Fruit fly (Drosophila melanogaster) whole organism, embryonic: Measurements from ENCODE around the gene Uro.

Source experiments
- Adf1 ChIP-seq: fragments of 200-800 bp; sonication (Bioruptor generic); IDR thresholded peaks from 2 replicates; pipeline ENCODE4 v1.3.6; 2022; ENCODE audit warnings: missing biosample characterization, missing genetic modification characterization
- CG4707 ChIP-seq: fragments of 200-800 bp; sonication (Bioruptor generic); optimal IDR thresholded peaks from 2 replicates; lab custom pipeline; 2018; ENCODE audit warnings: missing biosample characterization, mild to moderate bottlenecking, missing genetic modification characterization, moderate library complexity
- CG7357 ChIP-seq: fragments of 200-800 bp; sonication (Bioruptor generic); IDR thresholded peaks from 3 replicates; pipeline ENCODE4 v1.3.6; 2022; ENCODE audit warnings: missing biosample characterization, missing genetic modification characterization
- Neu2 ChIP-seq: fragments of 200-800 bp; sonication (Bioruptor generic); optimal IDR thresholded peaks from 3 replicates; lab custom pipeline; 2016; ENCODE audit warnings: missing biosample characterization, missing genetic modification characterization, borderline replicate concordance
- bowl ChIP-seq: fragments of 200-800 bp; sonication (Bioruptor generic); IDR thresholded peaks from 2 replicates; pipeline ENCODE4 v1.3.6; 2022; ENCODE audit warnings: missing biosample characterization, missing genetic modification characterization
- corto ChIP-seq: fragments of 200-800 bp; sonication (Bioruptor generic); optimal IDR thresholded peaks from 2 replicates; lab custom pipeline; 2016; ENCODE audit warnings: missing biosample characterization, mild to moderate bottlenecking, missing genetic modification characterization, moderate library complexity
- slp2 ChIP-seq: fragments of 200-800 bp; sonication (Bioruptor generic); optimal IDR thresholded peaks from 2 replicates; lab custom pipeline; 2016; ENCODE audit warnings: missing biosample characterization, missing genetic modification characterization
- zen2 ChIP-seq: fragments of 200-800 bp; sonication (Bioruptor generic); IDR thresholded peaks from 3 replicates; pipeline ENCODE4 v1.3.6; 2022; ENCODE audit warnings: missing biosample characterization, missing genetic modification characterization; ENCODE audit not compliant: partially characterized antibody

DNA sequence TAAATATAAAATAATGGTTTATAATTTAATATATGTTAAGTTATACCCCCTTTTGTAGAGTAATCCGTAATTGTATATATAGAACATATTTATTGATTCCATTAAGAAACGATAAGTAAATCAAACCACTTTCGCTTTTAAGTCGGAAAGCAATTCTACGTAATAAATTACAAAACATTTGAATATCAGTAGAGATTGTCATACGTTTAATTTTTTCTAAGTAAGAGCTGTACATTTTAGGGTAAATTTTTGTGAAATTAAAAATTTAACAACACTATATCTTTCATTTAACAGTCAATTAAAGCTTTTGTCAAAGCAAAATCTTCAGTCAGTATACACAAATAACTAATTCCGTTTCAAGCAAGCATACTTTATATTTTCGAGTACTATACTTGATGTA, 26.0 kb upstream of the Uro start, which contains the start of gene CG46025:
- TF ChIP-seq bowl (GFP tag; lab: Robert Waterston, UW) (no peak), zen2 (GFP tag; lab: Robert Waterston, UW) (no peak), Neu2 (GFP tag; lab: Kevin White, UChicago) (no peak), corto (GFP tag; lab: Kevin White, UChicago) (no peak), CG4707 (GFP tag; lab: Kevin White, UChicago) (no peak), CG7357 (no peak), slp2 (no peak), Adf1 (GFP tag; lab: Robert Waterston, UW) (no peak)
